Fruit fly (Drosophila melanogaster) whole organism, wandering third instar larva: Measurements from ENCODE around the gene CG16710.

Experiments
- Myc ChIP-seq: fragments of >200 bp; optimal IDR thresholded peaks from 2 replicates; lab custom pipeline; 2017
- N ChIP-seq: fragments of >200 bp; optimal IDR thresholded peaks from 2 replicates; lab custom pipeline; 2018; ENCODE audit warnings: missing biosample characterization, missing external identifiers, missing genetic modification characterization
- usp ChIP-seq: fragments of >200 bp; optimal IDR thresholded peaks from 2 replicates; lab custom pipeline; 2017; ENCODE audit warnings: missing biosample characterization, missing genetic modification characterization

DNA sequence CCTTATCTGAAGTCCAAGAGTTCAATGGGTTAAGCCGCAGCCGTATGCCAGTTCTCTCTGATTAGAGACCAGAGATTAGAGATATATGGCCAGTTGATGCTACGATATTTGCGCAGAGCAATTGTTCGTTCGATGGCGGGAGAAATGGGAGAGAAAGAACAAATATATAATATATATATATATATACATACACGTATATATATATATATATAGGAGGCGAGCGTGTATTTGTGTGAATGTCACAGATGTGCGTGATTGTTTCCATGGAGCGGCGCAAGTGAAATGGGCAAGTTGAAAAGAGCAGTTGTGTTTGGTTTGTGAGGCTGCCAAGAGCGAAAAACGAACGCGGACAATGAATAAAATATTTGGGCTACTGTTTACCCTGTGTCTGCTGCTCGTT is 5.2 kb upstream of the CG16710 start, which contains the start of gene GILT3:
- TF ChIP-seq Myc (no peak), usp (no peak), N (no peak)
